Fruit fly (Drosophila melanogaster) whole organism, embryonic: ENCODE measurements around the gene CG32121.

ENCODE experiments used
- Aef1 ChIP-seq: fragments of 200-800 bp; sonication (Bioruptor generic); IDR thresholded peaks from 3 replicates; pipeline ENCODE4 v1.3.6; 2022; ENCODE audit warnings: missing biosample characterization, missing genetic modification characterization
- Atf6 ChIP-seq: fragments of 200-800 bp; sonication (Bioruptor generic); IDR thresholded peaks from 2 replicates; pipeline ENCODE4 v1.3.6; 2022; ENCODE audit warnings: missing biosample characterization, missing genetic modification characterization
- CG11247 ChIP-seq: fragments of 200-800 bp; sonication (Bioruptor generic); IDR thresholded peaks from 2 replicates; pipeline ENCODE4 v1.3.6; 2022; ENCODE audit warnings: missing biosample characterization, missing genetic modification characterization
- CG11504 ChIP-seq: fragments of 200-800 bp; sonication (Bioruptor generic); optimal IDR thresholded peaks from 3 replicates; lab custom pipeline; 2019; ENCODE audit warnings: missing biosample characterization, mild to moderate bottlenecking, missing genetic modification characterization, moderate library complexity
- CG12942 ChIP-seq: fragments of 200-800 bp; sonication (Bioruptor generic); optimal IDR thresholded peaks from 3 replicates; lab custom pipeline; 2016; ENCODE audit warnings: missing biosample characterization, missing genetic modification characterization
- CG14441 ChIP-seq: fragments of 200-800 bp; sonication (Bioruptor generic); IDR thresholded peaks from 2 replicates; pipeline ENCODE4 v1.3.6; 2022; ENCODE audit warnings: missing biosample characterization, missing genetic modification characterization
- CG14710 ChIP-seq: fragments of 200-800 bp; sonication (Bioruptor generic); optimal IDR thresholded peaks from 3 replicates; lab custom pipeline; 2019; ENCODE audit warnings: missing biosample characterization, mild to moderate bottlenecking, missing genetic modification characterization, moderate library complexity
- CG15601 ChIP-seq: fragments of 200-800 bp; sonication (Bioruptor generic); optimal IDR thresholded peaks from 3 replicates; lab custom pipeline; 2019; ENCODE audit warnings: missing biosample characterization, mild to moderate bottlenecking, missing genetic modification characterization, moderate library complexity
- CG1602 ChIP-seq: fragments of 200-800 bp; sonication (Bioruptor generic); optimal IDR thresholded peaks from 3 replicates; lab custom pipeline; 2016; ENCODE audit warnings: missing biosample characterization, missing genetic modification characterization
- CG1603 ChIP-seq: fragments of 200-800 bp; sonication (Bioruptor generic); optimal IDR thresholded peaks from 2 replicates; lab custom pipeline; 2019; ENCODE audit warnings: missing biosample characterization, mild to moderate bottlenecking, missing genetic modification characterization, moderate library complexity
- CG1647 ChIP-seq: fragments of 200-800 bp; sonication (Bioruptor generic); optimal IDR thresholded peaks from 3 replicates; lab custom pipeline; 2016; ENCODE audit warnings: missing biosample characterization, missing genetic modification characterization
- CG17359 ChIP-seq: fragments of 200-800 bp; sonication (Bioruptor generic); optimal IDR thresholded peaks from 3 replicates; lab custom pipeline; 2018; ENCODE audit warnings: missing biosample characterization, mild to moderate bottlenecking, missing genetic modification characterization, moderate library complexity
- CG17361 ChIP-seq: fragments of 200-800 bp; sonication (Bioruptor generic); IDR thresholded peaks from 3 replicates; pipeline ENCODE4 v1.3.6; 2022; ENCODE audit warnings: missing biosample characterization, missing genetic modification characterization
- CG32532 ChIP-seq: fragments of 200-800 bp; sonication (Bioruptor generic); IDR thresholded peaks from 2 replicates; pipeline ENCODE4 v1.3.6; 2022; ENCODE audit warnings: missing biosample characterization, missing genetic modification characterization
- CG33213 ChIP-seq: fragments of 200-800 bp; sonication (Bioruptor generic); optimal IDR thresholded peaks from 3 replicates; lab custom pipeline; 2016; ENCODE audit warnings: missing biosample characterization, missing genetic modification characterization
- CG3995 ChIP-seq: fragments of 200-800 bp; sonication (Bioruptor generic); optimal IDR thresholded peaks from 3 replicates; lab custom pipeline; 2016; ENCODE audit warnings: missing biosample characterization, missing genetic modification characterization
- CG4820 ChIP-seq: fragments of 200-800 bp; sonication (Bioruptor generic); optimal IDR thresholded peaks from 3 replicates; lab custom pipeline; 2016; ENCODE audit warnings: missing biosample characterization, missing genetic modification characterization
- CG8290 ChIP-seq, 3 experiments: fragments of 200-800 bp; sonication (Bioruptor generic); optimal IDR thresholded peaks; 2 replicates each; lab custom pipeline; 2016 to 2019; ENCODE audit warnings: missing biosample characterization in 3 of 3, missing genetic modification characterization in 3 of 3, mild to moderate bottlenecking in 2 of 3, moderate library complexity in 1 of 3
- CG8388 ChIP-seq: fragments of 200-800 bp; sonication (Bioruptor generic); optimal IDR thresholded peaks from 2 replicates; lab custom pipeline; 2019; ENCODE audit warnings: missing biosample characterization, mild to moderate bottlenecking, missing genetic modification characterization, moderate library complexity
- CG9932 ChIP-seq: fragments of 200-800 bp; sonication (Bioruptor generic); IDR thresholded peaks from 2 replicates; pipeline ENCODE4 v1.3.6; 2022; ENCODE audit warnings: missing biosample characterization, missing genetic modification characterization
- Chrac-16 ChIP-seq: fragments of 200-800 bp; sonication (Bioruptor generic); optimal IDR thresholded peaks from 3 replicates; lab custom pipeline; 2016; ENCODE audit warnings: missing biosample characterization, missing genetic modification characterization
- CoRest ChIP-seq: fragments of 200-800 bp; sonication (Bioruptor generic); optimal IDR thresholded peaks from 3 replicates; lab custom pipeline; 2018; ENCODE audit warnings: missing biosample characterization, mild to moderate bottlenecking, missing genetic modification characterization, moderate library complexity
- Hmr ChIP-seq: fragments of 200-800 bp; sonication (Bioruptor generic); optimal IDR thresholded peaks from 3 replicates; lab custom pipeline; 2017; ENCODE audit warnings: mild to moderate bottlenecking, missing biosample characterization, missing genetic modification reagents, missing genetic modification characterization
- Mad ChIP-seq: fragments of 200-800 bp; sonication (Bioruptor generic); optimal IDR thresholded peaks from 2 replicates; lab custom pipeline; 2016; ENCODE audit warnings: missing biosample characterization, missing genetic modification characterization
- Med ChIP-seq: fragments of 200-800 bp; sonication (Bioruptor generic); peaks from one replicate; lab custom pipeline; 2016; ENCODE audit warnings: missing biosample characterization, missing genetic modification characterization, mild to moderate bottlenecking, inconsistent platforms, moderate library complexity
- Myb ChIP-seq: fragments of 200-800 bp; sonication (Bioruptor generic); optimal IDR thresholded peaks from 2 replicates; lab custom pipeline; 2016; ENCODE audit warnings: missing biosample characterization, missing genetic modification characterization
- Nf-YC ChIP-seq: fragments of 200-800 bp; optimal IDR thresholded peaks from 3 replicates; lab custom pipeline; 2019; ENCODE audit warnings: missing biosample characterization, mild to moderate bottlenecking, missing genetic modification characterization, moderate library complexity
- Rfx ChIP-seq: fragments of 200-800 bp; sonication (Bioruptor generic); IDR thresholded peaks from 2 replicates; pipeline ENCODE4 v1.3.6; 2022; ENCODE audit warnings: missing biosample characterization, missing genetic modification characterization
- Sry-δ ChIP-seq: fragments of 200-800 bp; sonication (Bioruptor generic); optimal IDR thresholded peaks from 2 replicates; lab custom pipeline; 2016; ENCODE audit warnings: missing biosample characterization, missing genetic modification characterization
- ase ChIP-seq: fragments of 200-800 bp; sonication (Bioruptor generic); IDR thresholded peaks from 3 replicates; pipeline ENCODE4 v1.3.6; 2022; ENCODE audit warnings: missing biosample characterization, missing genetic modification characterization
- az2 ChIP-seq: fragments of 200-800 bp; sonication (Bioruptor generic); optimal IDR thresholded peaks from 3 replicates; lab custom pipeline; 2016; ENCODE audit warnings: missing biosample characterization, missing genetic modification characterization
- cwo ChIP-seq: fragments of 200-800 bp; sonication (Bioruptor generic); optimal IDR thresholded peaks from 3 replicates; lab custom pipeline; 2017; ENCODE audit warnings: missing biosample characterization, missing genetic modification characterization, mild to moderate bottlenecking, moderate library complexity, missing genetic modification reagents
- danr ChIP-seq: fragments of 200-800 bp; sonication (Bioruptor generic); IDR thresholded peaks from 2 replicates; pipeline ENCODE4 v1.3.6; 2022; ENCODE audit warnings: missing biosample characterization, missing genetic modification characterization
- dimm ChIP-seq: fragments of 200-800 bp; sonication (Bioruptor generic); IDR thresholded peaks from 2 replicates; pipeline ENCODE4 v1.3.6; 2022; ENCODE audit warnings: missing biosample characterization, missing genetic modification characterization
- dmrt11E ChIP-seq: fragments of 200-800 bp; sonication (Bioruptor generic); optimal IDR thresholded peaks from 3 replicates; lab custom pipeline; 2018; ENCODE audit warnings: missing biosample characterization, mild to moderate bottlenecking, missing genetic modification characterization, moderate library complexity
- fd3F ChIP-seq: fragments of 200-800 bp; sonication (Bioruptor generic); optimal IDR thresholded peaks from 2 replicates; lab custom pipeline; 2018; ENCODE audit warnings: missing biosample characterization, mild to moderate bottlenecking, missing genetic modification characterization, moderate library complexity
- gem ChIP-seq: fragments of 200-800 bp; sonication (Bioruptor generic); optimal IDR thresholded peaks from 2 replicates; lab custom pipeline; 2019; ENCODE audit warnings: missing biosample characterization, mild to moderate bottlenecking, missing genetic modification characterization, moderate library complexity
- ind ChIP-seq: fragments of 200-800 bp; sonication (Bioruptor generic); optimal IDR thresholded peaks from 3 replicates; lab custom pipeline; 2016; ENCODE audit warnings: missing biosample characterization, missing genetic modification characterization
- jing ChIP-seq: fragments of 200-800 bp; sonication (Bioruptor generic); optimal IDR thresholded peaks from 2 replicates; lab custom pipeline; 2018; ENCODE audit warnings: missing biosample characterization, mild to moderate bottlenecking, missing genetic modification characterization
- jumu ChIP-seq: fragments of 200-800 bp; sonication (Bioruptor generic); optimal IDR thresholded peaks from 3 replicates; lab custom pipeline; 2016; ENCODE audit warnings: missing biosample characterization, missing genetic modification characterization
- lola ChIP-seq, 3 experiments: fragments of >200 bp in 2 of 3; fragments of 200-800 bp in 1 of 3; sonication (Bioruptor generic) in 1 of 3; optimal IDR thresholded peaks; 2 replicates each; lab custom pipeline; 2017 to 2019; ENCODE audit warnings: missing biosample characterization in 3 of 3, missing genetic modification characterization in 3 of 3, mild to moderate bottlenecking in 1 of 3, moderate library complexity in 1 of 3
- mam ChIP-seq: fragments of 200-800 bp; sonication (Bioruptor generic); optimal IDR thresholded peaks from 3 replicates; lab custom pipeline; 2016; ENCODE audit warnings: missing biosample characterization, missing genetic modification characterization
- nmo ChIP-seq: fragments of 200-800 bp; sonication (Bioruptor generic); optimal IDR thresholded peaks from 2 replicates; lab custom pipeline; 2018; ENCODE audit warnings: missing biosample characterization, mild to moderate bottlenecking, missing genetic modification characterization, moderate library complexity
- onecut ChIP-seq: fragments of 200-800 bp; sonication (Bioruptor generic); IDR thresholded peaks from 2 replicates; pipeline ENCODE4 v1.3.6; 2022; ENCODE audit warnings: missing biosample characterization, missing genetic modification characterization
- phol ChIP-seq: fragments of 200-800 bp; sonication (Bioruptor generic); optimal IDR thresholded peaks from 3 replicates; lab custom pipeline; 2018; ENCODE audit warnings: missing biosample characterization, mild to moderate bottlenecking, missing genetic modification characterization, moderate library complexity
- pnt ChIP-seq: fragments of 200-800 bp; sonication (Bioruptor generic); optimal IDR thresholded peaks from 3 replicates; lab custom pipeline; 2016; ENCODE audit warnings: missing biosample characterization, missing genetic modification characterization
- pum ChIP-seq: fragments of 200-800 bp; sonication (Bioruptor generic); optimal IDR thresholded peaks from 2 replicates; lab custom pipeline; 2016; ENCODE audit warnings: missing biosample characterization, missing genetic modification characterization
- sisA ChIP-seq: fragments of 200-800 bp; sonication (Bioruptor generic); IDR thresholded peaks from 2 replicates; pipeline ENCODE4 v1.3.6; 2022; ENCODE audit warnings: missing biosample characterization, missing genetic modification characterization
- tin ChIP-seq: fragments of 200-800 bp; sonication (Bioruptor generic); optimal IDR thresholded peaks from 3 replicates; lab custom pipeline; 2016; ENCODE audit warnings: missing biosample characterization, missing genetic modification characterization
- twi ChIP-seq: fragments of 200-800 bp; optimal IDR thresholded peaks from 2 replicates; lab custom pipeline; 2019; ENCODE audit warnings: missing biosample characterization, mild to moderate bottlenecking, missing genetic modification characterization, moderate library complexity
- z ChIP-seq: fragments of 200-800 bp; sonication (Bioruptor generic); IDR thresholded peaks from 3 replicates; pipeline ENCODE4 v1.3.6; 2022; ENCODE audit warnings: missing biosample characterization, missing genetic modification characterization

Gene CG32121

dm6 chr3L:13410999-13411398 lies 11.1 kb downstream of the CG32121 start:
- TF ChIP-seq pnt: peak; percentile 29
- peak; percentile 59 for TF ChIP-seq CoRest (tag; lab: Kevin White, UChicago)
- TF ChIP-seq cwo (GFP tag; lab: Kevin White, UChicago): no peak
- peak; percentile 43; the same call in 1 of the 2 replicates for TF ChIP-seq CG9932 (GFP tag; lab: Robert Waterston, UW)
- TF ChIP-seq CG8290 (GFP tag; optimal IDR thresholded peaks at IDR 0.05; lab: Kevin White, UChicago): peak; percentile 26
- no peak for TF ChIP-seq CG8290 (tag; optimal IDR thresholded peaks at IDR 0.05; lab: Kevin White, UChicago)
- TF ChIP-seq Nf-YC (tag; lab: Kevin White, UChicago): peak; percentile 8
- peak; percentile 11 for TF ChIP-seq pum (GFP tag; lab: Kevin White, UChicago)
- TF ChIP-seq CG15601 (tag; lab: Kevin White, UChicago): peak; percentile 37
- 0 out of 3 replicates have a peak, but pooled peaks have one; percentile 16 for TF ChIP-seq Aef1 (GFP tag; lab: Robert Waterston, UW)
- no peak for TF ChIP-seq z (GFP tag; lab: Robert Waterston, UW)
- TF ChIP-seq gem (tag; lab: Kevin White, UChicago): peak; percentile 54
- TF ChIP-seq CG14710 (tag; lab: Kevin White, UChicago): peak; percentile 25
- TF ChIP-seq CG11504 (tag; lab: Kevin White, UChicago): peak; percentile 44
- TF ChIP-seq lola (GFP tag; optimal IDR thresholded peaks at IDR 0.05; lab: Kevin White, UChicago): peak in 1 of 3 experiments; percentile 2
- TF ChIP-seq Sry-δ (GFP tag; lab: Kevin White, UChicago): peak; percentile 7
- TF ChIP-seq ind (GFP tag; lab: Kevin White, UChicago): peak; percentile 33
- TF ChIP-seq mam (GFP tag; lab: Kevin White, UChicago): peak; percentile 43
- no peak for TF ChIP-seq ase (GFP tag; lab: Robert Waterston, UW)
- peak; percentile 2 for TF ChIP-seq Myb (GFP tag; lab: Kevin White, UChicago)
- TF ChIP-seq CG33213 (GFP tag; lab: Kevin White, UChicago): peak; percentile 49
- TF ChIP-seq CG1603 (tag; lab: Kevin White, UChicago): peak; percentile 49
- TF ChIP-seq CG12942 (GFP tag; lab: Kevin White, UChicago): no peak
- TF ChIP-seq fd3F: peak; percentile 33
- peak; percentile 36 for TF ChIP-seq sisA (GFP tag; lab: Robert Waterston, UW)
- TF ChIP-seq CG17361 (GFP tag; lab: Robert Waterston, UW): peak; percentile 42; the same call in 2 of the 3 replicates
- no peak for TF ChIP-seq dimm (GFP tag; lab: Robert Waterston, UW)
- TF ChIP-seq Rfx (GFP tag; lab: Robert Waterston, UW): peak; percentile 78
- no peak for TF ChIP-seq Atf6
- 0 out of 2 replicates have a peak, but pooled peaks have one; percentile 17 for TF ChIP-seq onecut
- TF ChIP-seq danr (GFP tag; lab: Robert Waterston, UW): no peak
- peak; percentile 27 for TF ChIP-seq Hmr
- TF ChIP-seq jumu (GFP tag; lab: Kevin White, UChicago): peak; percentile 15
- TF ChIP-seq phol (tag; lab: Kevin White, UChicago): peak; percentile 42
- peak; percentile 6 for TF ChIP-seq jing
- TF ChIP-seq CG11247 (GFP tag; lab: Robert Waterston, UW): peak; percentile 57
- peak; percentile 14 for TF ChIP-seq Mad (GFP tag; lab: Kevin White, UChicago)
- TF ChIP-seq CG17359 (tag; lab: Kevin White, UChicago): peak; percentile 54
- peak; percentile 41 for TF ChIP-seq CG4820 (GFP tag; lab: Kevin White, UChicago)
- peak; percentile 90 for TF ChIP-seq Med (GFP tag; lab: Kevin White, UChicago)
- TF ChIP-seq CG14441: no peak
- TF ChIP-seq tin (GFP tag; lab: Kevin White, UChicago): peak; percentile 43
- TF ChIP-seq CG3995 (GFP tag; lab: Kevin White, UChicago): peak; percentile 77
- TF ChIP-seq CG32532 (GFP tag; lab: Robert Waterston, UW): peak; percentile 59; the same call in 1 of the 2 replicates
- TF ChIP-seq az2 (GFP tag; lab: Kevin White, UChicago): peak; percentile 40
- TF ChIP-seq twi (tag; lab: Kevin White, UChicago): peak; percentile 6
- TF ChIP-seq dmrt11E (tag; lab: Kevin White, UChicago): peak; percentile 19
- TF ChIP-seq nmo (GFP tag; lab: Kevin White, UChicago): peak; percentile 58
- TF ChIP-seq CG8388: peak; percentile 16
- TF ChIP-seq CG1602 (GFP tag; lab: Kevin White, UChicago): peak; percentile 43
- TF ChIP-seq CG1647: peak; percentile 20
- peak; percentile 66 for TF ChIP-seq Chrac-16 (GFP tag; lab: Kevin White, UChicago)
